Fruit fly (Drosophila melanogaster) whole organism: ENCODE measurements around the gene CG14391.

Experiments
- CG8478 ChIP-seq: fragments of >200 bp; optimal IDR thresholded peaks from 2 replicates; lab custom pipeline; 2018; ENCODE audit warnings: inconsistent platforms
- Dll ChIP-seq: fragments of >200 bp; optimal IDR thresholded peaks from 2 replicates; lab custom pipeline; 2017
- EcR ChIP-seq, 2 experiments: fragments of >200 bp; optimal IDR thresholded peaks; 2 replicates each; lab custom pipeline; 2017; ENCODE audit warnings: missing biosample characterization in 2 of 2, missing genetic modification characterization in 2 of 2, missing genetic modification reagents in 2 of 2
- pan ChIP-seq: fragments of >200 bp; optimal IDR thresholded peaks from 2 replicates; lab custom pipeline; 2017
- psq ChIP-seq: fragments of >200 bp; optimal IDR thresholded peaks from 2 replicates; lab custom pipeline; 2017
- usp ChIP-seq: fragments of >200 bp; optimal IDR thresholded peaks from 2 replicates; lab custom pipeline; 2017; ENCODE audit warnings: missing biosample characterization, missing genetic modification characterization, mixed read lengths

CG14391 gene

DNA sequence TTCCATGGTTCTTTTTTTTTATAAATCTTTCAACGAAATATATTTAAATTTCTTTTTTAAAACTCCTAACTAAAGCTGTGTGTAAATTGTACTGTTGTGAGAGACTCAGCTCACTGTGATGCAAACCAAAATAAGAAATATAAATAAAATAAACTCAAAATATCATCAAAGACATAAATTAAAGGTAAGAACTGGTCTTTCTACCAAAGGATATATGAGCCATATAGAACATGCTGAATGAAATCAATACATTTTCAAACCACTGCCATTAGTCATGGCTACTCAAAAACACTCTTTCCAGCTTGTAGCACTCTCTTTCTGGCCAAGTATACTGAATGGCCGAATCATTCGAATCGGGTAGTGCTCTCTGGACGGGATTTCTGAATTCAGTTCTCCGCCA, at the start of gene CG14391, which contains the start of gene NijC:
Gene CG14391, minus strand, starts transcription at position 101 of the 400 bp plus-strand sequence.
Gene NijC, plus strand, starts transcription at position 388 of the 400 bp plus-strand sequence.
- TF ChIP-seq usp (GFP tag; lab: Kevin White, UChicago) = no peak
- no peak for TF ChIP-seq Dll (lab: Kevin White, UChicago)
- TF ChIP-seq psq = no peak
- TF ChIP-seq pan (lab: Kevin White, UChicago) = no peak
- TF ChIP-seq EcR (GFP tag; optimal IDR thresholded peaks at IDR 0.05; lab: Kevin White, UChicago) = no peak
- no peak for TF ChIP-seq CG8478 (lab: Kevin White, UChicago)

DNA sequence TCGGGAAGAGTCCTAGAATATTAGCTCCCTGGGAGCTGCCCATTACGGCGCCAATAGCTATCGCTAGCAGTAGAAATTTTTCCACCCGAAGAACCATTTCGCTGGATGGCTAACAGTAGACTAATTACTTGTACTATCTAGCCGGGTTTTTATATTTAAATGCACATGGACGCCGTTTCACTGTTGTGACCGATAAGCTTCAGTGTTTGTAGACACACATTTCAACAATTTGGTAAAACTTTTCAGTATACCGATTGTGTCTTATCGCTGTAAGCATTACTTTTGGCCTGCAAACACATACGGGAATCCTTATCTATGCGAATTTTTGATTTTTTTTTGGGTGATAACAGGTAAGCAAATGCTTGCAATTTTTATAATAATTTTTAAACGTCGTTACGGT, 48.9 kb upstream of the CG14391 start, which contains the start of gene Ugt37A3:
Gene Ugt37A3, minus strand, starts transcription at position 101 of the 400 bp plus-strand sequence.
- TF ChIP-seq Dll (lab: Kevin White, UChicago) = no peak
- TF ChIP-seq pan (lab: Kevin White, UChicago) = no peak

dm6 chr3R:12739247-12739646, 44.6 kb upstream of the CG14391 start, which contains the start of gene Ugt37A2:
TSS of gene Ugt37A2 (plus strand) at chr3R:12739642.
- TF ChIP-seq psq = no peak
- no peak for TF ChIP-seq EcR (GFP tag; optimal IDR thresholded peaks at IDR 0.05; lab: Kevin White, UChicago)
- no peak for TF ChIP-seq usp (GFP tag; lab: Kevin White, UChicago)
- no peak for TF ChIP-seq Dll (lab: Kevin White, UChicago)
- no peak for TF ChIP-seq CG8478 (lab: Kevin White, UChicago)
- no peak for TF ChIP-seq pan (lab: Kevin White, UChicago)

dm6 chr3R:12727944-12728649, 33.5 kb upstream of the CG14391 start:
- no peak for TF ChIP-seq pan (lab: Kevin White, UChicago)
- no peak for TF ChIP-seq psq
- no peak for TF ChIP-seq Dll (lab: Kevin White, UChicago)
- no peak for TF ChIP-seq EcR (GFP tag; optimal IDR thresholded peaks at IDR 0.05; lab: Kevin White, UChicago)
- no peak for TF ChIP-seq CG8478 (lab: Kevin White, UChicago)
- TF ChIP-seq usp (GFP tag; lab: Kevin White, UChicago) = no peak

DNA sequence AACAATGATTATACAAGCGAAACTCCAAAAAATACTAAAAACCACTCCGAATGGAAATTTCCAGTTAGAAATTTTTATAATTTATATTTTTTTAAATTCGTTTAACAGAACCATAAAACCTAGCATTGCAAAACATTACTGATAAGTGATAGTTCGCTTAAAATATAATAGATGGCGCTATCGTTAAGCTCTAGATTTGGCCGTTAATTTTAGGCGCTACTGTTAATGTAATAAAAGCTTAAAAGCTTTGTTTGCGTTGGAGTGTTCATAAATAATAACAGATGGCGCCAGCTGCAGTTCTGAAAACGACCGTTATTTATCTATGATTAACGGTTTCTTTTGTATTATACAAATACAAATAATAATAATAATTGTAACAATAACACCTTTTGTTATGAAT, 29.1 kb upstream of the CG14391 start:
- TF ChIP-seq CG8478 (lab: Kevin White, UChicago) = no peak
- no peak for TF ChIP-seq usp (GFP tag; lab: Kevin White, UChicago)
- TF ChIP-seq pan (lab: Kevin White, UChicago) = no peak
- TF ChIP-seq EcR (GFP tag; optimal IDR thresholded peaks at IDR 0.05; lab: Kevin White, UChicago) = no peak
- no peak for TF ChIP-seq psq
- no peak for TF ChIP-seq Dll (lab: Kevin White, UChicago)

dm6 chr3R:12722392-12722914, 27.8 kb upstream of the CG14391 start, which contains the start of gene Men:
TSS of gene Men (minus strand) at chr3R:12722442.
- TF ChIP-seq usp (GFP tag; lab: Kevin White, UChicago) (no peak), Dll (lab: Kevin White, UChicago) (no peak), EcR (GFP tag; optimal IDR thresholded peaks at IDR 0.05; lab: Kevin White, UChicago) (no peak), pan (lab: Kevin White, UChicago) (no peak), psq (no peak), CG8478 (lab: Kevin White, UChicago) (no peak)

DNA sequence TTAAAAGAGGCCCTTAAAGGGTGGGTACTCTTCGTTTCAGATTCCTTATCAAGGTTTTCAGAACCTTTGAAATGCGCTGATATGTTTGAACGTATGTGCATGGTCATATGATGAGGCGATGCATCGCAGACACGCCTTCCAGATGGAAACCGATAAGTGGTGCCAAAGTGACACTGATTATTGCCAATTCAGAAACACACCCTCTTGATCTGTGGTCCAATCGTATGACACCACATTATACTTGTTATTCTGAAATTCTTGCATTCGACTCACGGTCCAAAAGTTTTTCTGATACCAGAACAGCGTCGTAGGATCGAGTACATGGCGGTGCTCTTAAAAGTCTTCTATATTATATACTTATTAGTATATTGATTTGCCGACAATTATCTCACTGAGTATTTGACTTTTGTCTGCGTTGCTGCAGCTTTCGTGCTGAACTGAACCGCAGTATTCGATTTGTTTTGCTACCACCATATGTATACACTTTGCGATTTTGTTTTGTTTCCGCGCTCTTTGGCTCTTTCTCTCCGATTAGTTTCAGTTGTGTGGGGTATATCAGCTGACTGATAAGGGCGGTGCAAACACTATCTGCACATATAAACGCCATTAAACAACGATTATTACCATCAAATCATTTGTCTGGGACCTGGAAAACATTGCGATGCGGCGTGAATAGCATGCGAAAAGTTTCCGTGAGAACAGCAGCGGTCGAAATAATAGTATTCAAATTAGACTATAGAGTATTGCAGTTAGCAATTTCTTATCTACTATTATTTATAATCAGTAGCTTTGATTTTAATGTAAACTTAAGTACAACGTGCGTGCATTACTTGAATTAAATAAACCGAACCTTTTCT, 25.9 kb upstream of the CG14391 start:
- TF ChIP-seq psq (no peak), Dll (lab: Kevin White, UChicago) (no peak)

DNA sequence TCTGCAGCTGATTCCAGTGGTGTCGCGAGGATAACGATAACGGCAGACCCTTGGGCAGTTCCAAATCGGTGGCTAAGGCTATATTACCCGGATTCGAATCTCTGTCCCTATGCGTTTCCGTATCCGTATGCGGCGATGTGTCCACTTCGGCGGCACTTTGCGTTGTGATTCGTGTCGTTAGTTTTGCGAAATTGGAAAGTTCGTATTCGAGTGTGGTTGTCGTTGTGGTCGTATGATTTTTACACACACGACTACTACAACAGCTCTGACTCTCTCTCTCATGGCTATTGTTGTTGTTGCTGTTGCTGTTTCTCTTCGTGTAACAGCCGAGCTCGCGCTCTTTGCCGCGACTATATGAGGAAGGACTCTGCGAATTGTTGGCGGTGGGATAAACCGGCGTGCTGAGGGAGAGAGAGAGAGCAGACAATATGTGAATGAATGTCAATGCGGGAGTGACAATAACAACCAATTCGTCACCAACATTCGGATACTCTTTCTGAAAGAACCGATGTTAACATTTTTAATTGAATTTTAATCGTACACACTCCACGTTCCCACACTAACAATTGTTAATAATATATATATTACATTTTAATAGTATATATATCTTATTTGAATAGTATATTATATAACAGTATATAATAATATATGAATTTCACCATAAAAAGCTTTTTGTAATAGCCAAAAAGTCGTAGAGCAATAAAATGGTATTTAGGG, 25.1 kb upstream of the CG14391 start:
- TF ChIP-seq psq = no peak
- no peak for TF ChIP-seq EcR (GFP tag; optimal IDR thresholded peaks at IDR 0.05; lab: Kevin White, UChicago)
- no peak for TF ChIP-seq Dll (lab: Kevin White, UChicago)
- no peak for TF ChIP-seq pan (lab: Kevin White, UChicago)

dm6 chr3R:12718536-12719033, 23.9 kb upstream of the CG14391 start:
- TF ChIP-seq Dll (lab: Kevin White, UChicago) = no peak

DNA sequence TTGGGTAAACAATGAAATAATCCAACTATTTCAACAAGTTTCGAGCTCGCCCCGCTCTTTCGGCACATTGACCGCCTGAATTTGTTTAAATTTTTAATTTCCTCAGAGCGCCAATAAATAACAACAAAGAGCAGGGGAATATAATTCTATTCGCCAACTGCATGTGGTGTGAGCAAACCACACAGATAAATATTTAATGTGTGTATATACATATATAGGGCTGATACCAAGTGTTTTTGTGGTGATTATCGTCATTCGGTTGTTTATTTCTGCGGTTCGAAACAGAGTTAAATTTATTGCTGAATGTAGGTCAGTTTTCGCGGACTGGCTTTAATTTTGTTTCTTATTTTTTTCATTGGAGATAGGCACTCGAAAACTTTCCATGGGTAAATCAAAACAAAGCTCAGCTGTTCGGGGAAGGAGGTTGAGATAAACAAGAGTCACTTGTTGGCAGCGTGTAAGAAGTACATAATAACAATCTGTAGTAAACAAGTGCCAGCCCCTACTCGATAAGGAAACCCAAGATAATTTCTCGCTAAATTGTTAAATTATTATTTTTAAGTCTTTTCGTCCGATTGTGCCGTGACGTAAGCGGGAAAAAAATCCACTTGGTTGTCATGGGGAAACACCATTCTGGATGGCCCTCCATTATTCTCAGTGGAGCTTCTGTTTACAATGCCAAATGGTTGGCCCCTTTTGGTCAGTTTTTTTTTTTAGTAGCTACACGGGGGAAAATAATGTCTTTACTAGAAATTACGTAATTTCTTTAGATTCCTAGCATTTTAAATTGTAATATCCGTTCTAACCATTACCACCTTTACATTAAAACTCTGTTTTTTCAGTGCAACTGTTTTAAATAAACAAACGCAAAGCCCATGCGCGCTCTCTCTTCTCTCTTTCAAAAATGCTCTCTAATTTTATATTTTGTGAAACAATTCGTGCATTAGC, 23.2 kb upstream of the CG14391 start:
- no peak for TF ChIP-seq EcR (GFP tag; optimal IDR thresholded peaks at IDR 0.05; lab: Kevin White, UChicago)

DNA sequence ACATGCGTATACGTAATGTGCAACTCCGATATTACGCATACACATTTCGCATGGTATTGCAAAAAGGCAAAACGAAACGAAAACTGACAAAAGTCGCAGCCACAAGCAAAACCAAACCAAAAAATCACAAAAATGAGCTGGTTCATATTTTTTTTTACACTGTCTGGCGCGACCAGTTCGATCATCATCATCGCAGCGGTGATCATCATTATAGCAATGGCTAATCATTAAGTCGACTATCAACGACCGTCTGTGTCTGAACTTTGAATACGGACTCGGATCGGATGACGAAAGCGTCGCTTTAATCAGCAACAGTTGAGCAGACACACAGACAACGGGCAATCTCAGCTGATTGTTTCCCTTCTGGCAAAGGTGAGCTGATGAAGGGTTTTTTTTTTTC, 22.3 kb upstream of the CG14391 start:
- TF ChIP-seq Dll (lab: Kevin White, UChicago) (no peak), CG8478 (lab: Kevin White, UChicago) (no peak), usp (GFP tag; lab: Kevin White, UChicago) (no peak), pan (lab: Kevin White, UChicago) (no peak), EcR (GFP tag; optimal IDR thresholded peaks at IDR 0.05; lab: Kevin White, UChicago) (no peak), psq (no peak)
